Fruit fly (Drosophila melanogaster) whole organism, embryonic: ENCODE results near the gene ph-p.

Experiments
- Abd-B ChIP-seq: fragments of 200-800 bp; sonication (Bioruptor generic); optimal IDR thresholded peaks from 2 replicates; lab custom pipeline; 2018; ENCODE audit warnings: missing biosample characterization, mild to moderate bottlenecking, missing genetic modification characterization, moderate library complexity
- CG10462 ChIP-seq: fragments of 200-800 bp; sonication (Bioruptor generic); optimal IDR thresholded peaks from 2 replicates; lab custom pipeline; 2016; ENCODE audit warnings: missing biosample characterization, missing genetic modification characterization
- CG10543 ChIP-seq: fragments of 200-800 bp; sonication (Bioruptor generic); optimal IDR thresholded peaks from 3 replicates; lab custom pipeline; 2017; ENCODE audit warnings: missing biosample characterization, mild to moderate bottlenecking, missing genetic modification characterization, moderate library complexity
- CG11695 ChIP-seq: fragments of 200-800 bp; sonication (Bioruptor generic); IDR thresholded peaks from 3 replicates; pipeline ENCODE4 v1.3.6; 2022; ENCODE audit warnings: missing biosample characterization, missing genetic modification characterization
- CG12104 ChIP-seq: fragments of 200-800 bp; sonication (Bioruptor generic); optimal IDR thresholded peaks from 3 replicates; lab custom pipeline; 2016; ENCODE audit warnings: missing biosample characterization, missing genetic modification characterization
- CG12236 ChIP-seq: fragments of 200-800 bp; sonication (Bioruptor generic); optimal IDR thresholded peaks from 2 replicates; lab custom pipeline; 2016; ENCODE audit warnings: missing biosample characterization, missing genetic modification characterization
- CG12659 ChIP-seq: fragments of 200-800 bp; sonication (Bioruptor generic); optimal IDR thresholded peaks from 3 replicates; lab custom pipeline; 2017; ENCODE audit warnings: mild to moderate bottlenecking, missing biosample characterization, missing genetic modification reagents, missing genetic modification characterization
- CG13287 ChIP-seq: fragments of 200-800 bp; sonication (Bioruptor generic); IDR thresholded peaks from 2 replicates; pipeline ENCODE4 v1.3.6; 2022; ENCODE audit warnings: missing biosample characterization, missing genetic modification characterization; ENCODE audit not compliant: partially characterized antibody
- CG13894 ChIP-seq: fragments of 200-800 bp; sonication (Bioruptor generic); optimal IDR thresholded peaks from 3 replicates; lab custom pipeline; 2018; ENCODE audit warnings: missing biosample characterization, mild to moderate bottlenecking, missing genetic modification characterization, moderate library complexity
- CG1647 ChIP-seq: fragments of 200-800 bp; sonication (Bioruptor generic); optimal IDR thresholded peaks from 3 replicates; lab custom pipeline; 2016; ENCODE audit warnings: missing biosample characterization, missing genetic modification characterization
- CG17802 ChIP-seq: fragments of 200-800 bp; sonication (Bioruptor generic); optimal IDR thresholded peaks from 2 replicates; lab custom pipeline; 2018; ENCODE audit warnings: missing biosample characterization, mild to moderate bottlenecking, missing genetic modification characterization, moderate library complexity
- CG17912 ChIP-seq: fragments of 200-800 bp; sonication (Bioruptor generic); optimal IDR thresholded peaks from 2 replicates; lab custom pipeline; 2018; ENCODE audit warnings: missing biosample characterization, mild to moderate bottlenecking, missing genetic modification characterization
- CG18011 ChIP-seq: fragments of 200-800 bp; sonication (Bioruptor generic); optimal IDR thresholded peaks from 2 replicates; lab custom pipeline; 2017; ENCODE audit warnings: missing biosample characterization, missing genetic modification characterization, mild to moderate bottlenecking, moderate library complexity, missing genotype
- CG2116 ChIP-seq: fragments of 200-800 bp; sonication (Bioruptor generic); optimal IDR thresholded peaks from 3 replicates; lab custom pipeline; 2018; ENCODE audit warnings: missing biosample characterization, mild to moderate bottlenecking, missing genetic modification characterization
- CG2712 ChIP-seq: fragments of 200-800 bp; optimal IDR thresholded peaks from 3 replicates; lab custom pipeline; 2019; ENCODE audit warnings: missing biosample characterization, mild to moderate bottlenecking, missing genetic modification characterization, moderate library complexity
- CG31224 ChIP-seq: fragments of 200-800 bp; sonication (Bioruptor generic); IDR thresholded peaks from 2 replicates; pipeline ENCODE4 v1.3.6; 2022; ENCODE audit warnings: missing biosample characterization, missing genetic modification characterization
- CG6689 ChIP-seq: fragments of 200-800 bp; sonication (Bioruptor generic); IDR thresholded peaks from 2 replicates; pipeline ENCODE4 v1.3.6; 2022; ENCODE audit warnings: missing biosample characterization, missing genetic modification characterization
- CG7357 ChIP-seq: fragments of 200-800 bp; sonication (Bioruptor generic); IDR thresholded peaks from 3 replicates; pipeline ENCODE4 v1.3.6; 2022; ENCODE audit warnings: missing biosample characterization, missing genetic modification characterization
- CG9727 ChIP-seq: fragments of 200-800 bp; sonication (Bioruptor generic); optimal IDR thresholded peaks from 3 replicates; lab custom pipeline; 2017; ENCODE audit warnings: missing biosample characterization, mild to moderate bottlenecking, missing genetic modification characterization
- CHES-1-like ChIP-seq: fragments of 200-800 bp; sonication (Bioruptor generic); optimal IDR thresholded peaks from 2 replicates; lab custom pipeline; 2016; ENCODE audit warnings: missing biosample characterization, missing genetic modification characterization
- Deaf1 ChIP-seq: fragments of 200-800 bp; optimal IDR thresholded peaks from 3 replicates; lab custom pipeline; 2019; ENCODE audit warnings: missing biosample characterization, mild to moderate bottlenecking, missing genetic modification characterization, moderate library complexity
- Dip3 ChIP-seq: fragments of 200-800 bp; sonication (Bioruptor generic); optimal IDR thresholded peaks from 3 replicates; lab custom pipeline; 2016; ENCODE audit warnings: missing biosample characterization, missing genetic modification characterization
- E2f2 ChIP-seq: fragments of 200-800 bp; sonication (Bioruptor generic); IDR thresholded peaks from 2 replicates; pipeline ENCODE4 v1.3.6; 2022; ENCODE audit warnings: missing biosample characterization, missing genetic modification characterization
- HLH3B ChIP-seq: fragments of 200-800 bp; sonication (Bioruptor generic); IDR thresholded peaks from 2 replicates; pipeline ENCODE4 v1.3.6; 2022; ENCODE audit warnings: missing biosample characterization, missing genetic modification characterization
- Kr ChIP-seq: fragments of 200-800 bp; sonication (Bioruptor generic); optimal IDR thresholded peaks from 2 replicates; lab custom pipeline; 2017; ENCODE audit warnings: missing biosample characterization, mild to moderate bottlenecking, missing genetic modification characterization
- Nf-YC ChIP-seq: fragments of 200-800 bp; optimal IDR thresholded peaks from 3 replicates; lab custom pipeline; 2019; ENCODE audit warnings: missing biosample characterization, mild to moderate bottlenecking, missing genetic modification characterization, moderate library complexity
- NfI ChIP-seq: fragments of 200-800 bp; sonication (Bioruptor generic); optimal IDR thresholded peaks from 3 replicates; lab custom pipeline; 2018; ENCODE audit warnings: missing biosample characterization, mild to moderate bottlenecking, missing genetic modification characterization, moderate library complexity
- Optix ChIP-seq: fragments of 200-800 bp; sonication (Bioruptor generic); IDR thresholded peaks from 3 replicates; pipeline ENCODE4 v1.3.6; 2022; ENCODE audit warnings: missing biosample characterization, missing genetic modification characterization
- Pdp1 ChIP-seq, 2 experiments: fragments of 200-800 bp; sonication (Bioruptor generic); optimal IDR thresholded peaks; 3 replicates each; lab custom pipeline; 2016; ENCODE audit warnings: missing biosample characterization in 2 of 2, missing genetic modification characterization in 2 of 2, mild to moderate bottlenecking in 1 of 2, moderate library complexity in 1 of 2
- Ravus ChIP-seq: fragments of 200-800 bp; sonication (Bioruptor generic); IDR thresholded peaks from 2 replicates; pipeline ENCODE4 v1.3.6; 2022; ENCODE audit warnings: missing biosample characterization, missing genetic modification characterization
- Rx ChIP-seq: fragments of 200-800 bp; sonication (Bioruptor generic); IDR thresholded peaks from 2 replicates; pipeline ENCODE4 v1.3.6; 2022; ENCODE audit warnings: missing biosample characterization, missing genetic modification characterization
- al ChIP-seq: fragments of 200-800 bp; sonication (Bioruptor generic); IDR thresholded peaks from 2 replicates; pipeline ENCODE4 v1.3.6; 2022; ENCODE audit warnings: missing biosample characterization, missing genetic modification characterization
- bbx ChIP-seq: fragments of 200-800 bp; sonication (Bioruptor generic); IDR thresholded peaks from 2 replicates; pipeline ENCODE4 v1.3.6; 2022; ENCODE audit warnings: missing biosample characterization, missing genetic modification characterization; ENCODE audit not compliant: partially characterized antibody
- chif ChIP-seq, 2 experiments: fragments of 200-800 bp; sonication (Bioruptor generic); optimal IDR thresholded peaks; 3 replicates each; lab custom pipeline; 2016; ENCODE audit warnings: missing biosample characterization in 2 of 2, missing genetic modification characterization in 2 of 2
- crc ChIP-seq: fragments of 200-800 bp; sonication (Bioruptor generic); optimal IDR thresholded peaks from 2 replicates; lab custom pipeline; 2016; ENCODE audit warnings: missing biosample characterization, missing genetic modification characterization
- croc ChIP-seq: fragments of 200-800 bp; sonication (Bioruptor generic); conservative IDR thresholded peaks from 3 replicates; pipeline ENCODE4 v1.3.6; 2022; ENCODE audit warnings: missing biosample characterization, missing genetic modification characterization
- esg ChIP-seq: fragments of 200-800 bp; sonication (Bioruptor generic); conservative IDR thresholded peaks from 2 replicates; pipeline ENCODE4 v1.3.6; 2022; ENCODE audit warnings: missing biosample characterization, missing genetic modification characterization
- gcm ChIP-seq: fragments of 200-800 bp; sonication (Bioruptor generic); optimal IDR thresholded peaks from 2 replicates; lab custom pipeline; 2019; ENCODE audit warnings: missing biosample characterization, mild to moderate bottlenecking, missing genetic modification characterization, moderate library complexity
- ham ChIP-seq: fragments of 200-800 bp; sonication (Bioruptor generic); IDR thresholded peaks from 2 replicates; pipeline ENCODE4 v1.3.6; 2022; ENCODE audit warnings: missing biosample characterization, missing genetic modification characterization
- jing ChIP-seq: fragments of 200-800 bp; sonication (Bioruptor generic); optimal IDR thresholded peaks from 2 replicates; lab custom pipeline; 2018; ENCODE audit warnings: missing biosample characterization, mild to moderate bottlenecking, missing genetic modification characterization
- jumu ChIP-seq: fragments of 200-800 bp; sonication (Bioruptor generic); optimal IDR thresholded peaks from 3 replicates; lab custom pipeline; 2016; ENCODE audit warnings: missing biosample characterization, missing genetic modification characterization
- odd ChIP-seq: fragments of 200-800 bp; sonication (Bioruptor generic); optimal IDR thresholded peaks from 2 replicates; lab custom pipeline; 2017; ENCODE audit warnings: missing biosample characterization, mild to moderate bottlenecking, missing genetic modification characterization
- pan ChIP-seq, 4 experiments: fragments of >200 bp in 3 of 4; fragments of 200-800 bp in 1 of 4; sonication (Bioruptor generic) in 1 of 4; optimal IDR thresholded peaks in 3 of 4; IDR thresholded peaks in 1 of 4; 2 replicates each; pipeline versions ENCODE4 v1.3.6 to Lab custom; 2017 to 2022; ENCODE audit warnings: missing biosample characterization in 2 of 4, missing genetic modification characterization in 2 of 4, mixed read lengths in 1 of 4
- sob ChIP-seq: fragments of 200-800 bp; sonication (Bioruptor generic); IDR thresholded peaks from 2 replicates; pipeline ENCODE4 v1.3.6; 2022; ENCODE audit warnings: missing biosample characterization, missing genetic modification characterization
- sr ChIP-seq: fragments of 200-800 bp; sonication (Bioruptor generic); IDR thresholded peaks from 3 replicates; pipeline ENCODE4 v1.3.6; 2022; ENCODE audit warnings: missing biosample characterization, missing genetic modification characterization
- stc ChIP-seq: fragments of 200-800 bp; sonication (Bioruptor generic); IDR thresholded peaks from 2 replicates; pipeline ENCODE4 v1.3.6; 2022; ENCODE audit warnings: missing biosample characterization, missing genetic modification characterization
- trem ChIP-seq: fragments of 200-800 bp; optimal IDR thresholded peaks from 3 replicates; lab custom pipeline; 2019; ENCODE audit warnings: missing biosample characterization, mild to moderate bottlenecking, missing genetic modification characterization, moderate library complexity
- tup ChIP-seq: fragments of 200-800 bp; sonication (Bioruptor generic); optimal IDR thresholded peaks from 2 replicates; lab custom pipeline; 2016; ENCODE audit warnings: missing biosample characterization, mild to moderate bottlenecking, missing genetic modification characterization, moderate library complexity
- vnd ChIP-seq: fragments of 200-800 bp; sonication (Bioruptor generic); IDR thresholded peaks from 3 replicates; pipeline ENCODE4 v1.3.6; 2022; ENCODE audit warnings: missing biosample characterization, missing genetic modification characterization; ENCODE audit not compliant: partially characterized antibody
- wek ChIP-seq: fragments of 200-800 bp; sonication (Bioruptor generic); optimal IDR thresholded peaks from 3 replicates; lab custom pipeline; 2018; ENCODE audit warnings: missing biosample characterization, mild to moderate bottlenecking, missing genetic modification characterization, moderate library complexity

Gene ph-p

DNA sequence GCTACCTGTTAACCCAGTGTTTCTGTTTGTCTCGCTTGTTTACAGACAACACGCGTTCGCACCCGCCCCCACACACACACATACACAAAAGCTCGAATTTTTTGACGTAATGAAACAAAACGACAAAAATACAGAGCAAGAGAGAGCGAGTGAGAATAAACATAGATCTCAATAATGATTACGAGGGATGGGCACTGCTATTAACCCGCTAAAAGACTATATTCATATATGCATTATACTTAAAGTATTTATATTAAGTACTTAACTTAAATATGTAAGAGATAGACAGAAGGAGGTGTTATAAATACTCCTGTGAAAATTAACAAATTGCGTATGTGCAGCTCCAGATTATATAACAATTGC, 3.7 kb upstream of the ph-p start (continued):
- TF ChIP-seq Kr (GFP tag; lab: Kevin White, UChicago): no peak
- TF ChIP-seq Dip3: no peak
- TF ChIP-seq CG18011 (GFP tag; lab: Kevin White, UChicago): no peak
- TF ChIP-seq CG2116 (GFP tag; lab: Kevin White, UChicago): no peak
- no peak for TF ChIP-seq ham (GFP tag; lab: Robert Waterston, UW)
- TF ChIP-seq Deaf1: no peak
- no peak for TF ChIP-seq Rx
- TF ChIP-seq CG9727 (GFP tag; lab: Kevin White, UChicago): no peak
- no peak for TF ChIP-seq chif (GFP tag; optimal IDR thresholded peaks at IDR 0.05; lab: Kevin White, UChicago)
- TF ChIP-seq tup (GFP tag; lab: Kevin White, UChicago): no peak
- no peak; the same call in 1 of the 2 replicates for TF ChIP-seq E2f2 (GFP tag; lab: Robert Waterston, UW)
- peak; percentile 47 for TF ChIP-seq CG12104 (GFP tag; lab: Kevin White, UChicago)
- TF ChIP-seq CHES-1-like (GFP tag; lab: Kevin White, UChicago): peak; percentile 29
- peak; percentile 21 for TF ChIP-seq CG12659 (GFP tag; lab: Kevin White, UChicago)
- no peak for TF ChIP-seq CG13287 (GFP tag; lab: Robert Waterston, UW)
- no peak for TF ChIP-seq CG17802 (tag; lab: Kevin White, UChicago)
- TF ChIP-seq Pdp1 (GFP tag; optimal IDR thresholded peaks at IDR 0.05; lab: Kevin White, UChicago): peak; percentile 2 to 90
- peak; percentile 26; the same call in 1 of the 2 replicates for TF ChIP-seq al (GFP tag; lab: Robert Waterston, UW)
- no peak for TF ChIP-seq esg (GFP tag; lab: Robert Waterston, UW)
- no peak for TF ChIP-seq CG10462 (GFP tag; lab: Kevin White, UChicago)
- TF ChIP-seq Nf-YC (tag; lab: Kevin White, UChicago): peak; percentile 30
- TF ChIP-seq jing (GFP tag; lab: Kevin White, UChicago): no peak
- TF ChIP-seq trem: no peak
- TF ChIP-seq crc: no peak
- TF ChIP-seq CG31224 (GFP tag; lab: Robert Waterston, UW): no peak
- peak; percentile 71 for TF ChIP-seq odd
- no peak for TF ChIP-seq Abd-B (GFP tag; lab: Kevin White, UChicago)
- no peak for TF ChIP-seq jumu (GFP tag; lab: Kevin White, UChicago)
- no peak for TF ChIP-seq pan (optimal IDR thresholded peaks at IDR 0.05; lab: Kevin White, UChicago)
- peak in 1 of 2 experiments; percentile 64 for TF ChIP-seq pan (GFP tag; optimal IDR thresholded peaks at IDR 0.05 in 1 of 2, IDR thresholded peaks at IDR 0.05 in 1 of 2)
- TF ChIP-seq Optix: no peak
- no peak for TF ChIP-seq vnd (GFP tag; lab: Robert Waterston, UW)
- peak; percentile 85 for TF ChIP-seq wek
- TF ChIP-seq CG6689 (GFP tag; lab: Robert Waterston, UW): peak; percentile 43
- peak; percentile 56 for TF ChIP-seq NfI (GFP tag; lab: Kevin White, UChicago)
- TF ChIP-seq CG2712 (tag; lab: Kevin White, UChicago): peak; percentile 15
- no peak for TF ChIP-seq CG12236 (GFP tag; lab: Kevin White, UChicago)
- peak; percentile 1 for TF ChIP-seq gcm (GFP tag; lab: Kevin White, UChicago)
- TF ChIP-seq sr (GFP tag; lab: Robert Waterston, UW): peak; percentile 79; the same call in 1 of the 3 replicates
- TF ChIP-seq CG7357: no peak
- TF ChIP-seq Ravus (GFP tag; lab: Robert Waterston, UW): no peak
- peak; percentile 73 for TF ChIP-seq CG10543 (GFP tag; lab: Kevin White, UChicago)
- peak; percentile 48; the same call in 1 of the 3 replicates for TF ChIP-seq CG11695
- peak; percentile 16 for TF ChIP-seq CG1647
- peak; percentile 41 for TF ChIP-seq CG13894
- peak; percentile 55; the same call in 1 of the 2 replicates for TF ChIP-seq sob (GFP tag; lab: Robert Waterston, UW)
- TF ChIP-seq CG17912 (GFP tag; lab: Kevin White, UChicago): peak; percentile 79
- peak; percentile 20; the same call in 1 of the 2 replicates for TF ChIP-seq HLH3B (GFP tag; lab: Robert Waterston, UW)
- no peak; the same call in 1 of the 2 replicates for TF ChIP-seq stc
- no peak for TF ChIP-seq bbx (GFP tag; lab: Robert Waterston, UW)
- TF ChIP-seq croc (GFP tag; lab: Robert Waterston, UW): no peak
